Worm (Caenorhabditis elegans) whole organism, L4 larva: Measurements from ENCODE around the gene M01E10.3.

Experiments used
- F49E8.2 ChIP-seq: sonication (generic microtip); optimal IDR thresholded peaks from 2 replicates; lab custom pipeline; 2016; ENCODE audit warnings: missing compliant biosample characterization, mild to moderate bottlenecking, missing genetic modification characterization, borderline replicate concordance
- ama-1 ChIP-seq: fragments of 150-350 bp; optimal IDR thresholded peaks from 2 replicates; lab custom pipeline; 2014; ENCODE audit warnings: inconsistent platforms, mixed read lengths
- daf-19 ChIP-seq: fragments of 200-800 bp; sonication (Bioruptor generic); conservative IDR thresholded peaks from 2 replicates; pipeline ENCODE4 v1.3.6; 2022; ENCODE audit warnings: missing genetic modification characterization, missing compliant biosample characterization
- daf-8 ChIP-seq: fragments of 200-800 bp; sonication (Bioruptor generic); IDR thresholded peaks from 2 replicates; pipeline ENCODE4 v1.3.6; 2022; ENCODE audit warnings: missing genetic modification characterization, missing compliant biosample characterization
- lin-13 ChIP-seq: fragments of 150-350 bp; optimal IDR thresholded peaks from 2 replicates; lab custom pipeline; 2014; ENCODE audit warnings: missing biosample characterization, missing genetic modification reagents, missing genetic modification characterization
- unc-62 ChIP-seq, 3 experiments: fragments of 150-350 bp in 1 of 3; sonication (generic microtip); optimal IDR thresholded peaks in 2 of 3; peaks in 1 of 3; 1 replicate in 1 of 3; 2 replicates in 2 of 3; lab custom pipeline; 2014 to 2017; ENCODE audit warnings: missing biosample characterization in 3 of 3, missing genetic modification characterization in 3 of 3, missing genetic modification reagents in 3 of 3, missing genotype in 1 of 3
- vab-7 ChIP-seq: fragments of 200-800 bp; sonication (Bioruptor generic); IDR thresholded peaks from 2 replicates; pipeline ENCODE4 v1.3.6; 2022; ENCODE audit warnings: missing genetic modification reagents, missing genetic modification characterization, missing compliant biosample characterization
- zip-2 ChIP-seq: fragments of 150-350 bp; optimal IDR thresholded peaks from 2 replicates; lab custom pipeline; 2014; ENCODE audit warnings: missing biosample characterization, missing genetic modification characterization

ce11 chrIII:2015494-2015893, 38.5 kb downstream of the M01E10.3 start:
- TF ChIP-seq vab-7 = no peak
- TF ChIP-seq zip-2 (tag; lab: Kevin White, UChicago) = no peak
- no peak for TF ChIP-seq lin-13 (GFP tag; lab: Kevin White, UChicago)
- no peak for TF ChIP-seq daf-8
- TF ChIP-seq ama-1 (lab: Kevin White, UChicago) = no peak
- no peak for TF ChIP-seq unc-62 (GFP tag; optimal IDR thresholded peaks at IDR 0.05 in 1 of 2; lab: Kevin White, UChicago)
- TF ChIP-seq unc-62 (tag; optimal IDR thresholded peaks at IDR 0.05; lab: Kevin White, UChicago) = no peak
- TF ChIP-seq F49E8.2 (tag; lab: Kevin White, UChicago) = no peak
- TF ChIP-seq daf-19 = no peak
